Fruit fly (Drosophila melanogaster) whole organism, embryonic: ENCODE results near the gene Snx27.

Experiments
- Aef1 ChIP-seq: fragments of 200-800 bp; sonication (Bioruptor generic); IDR thresholded peaks from 3 replicates; pipeline ENCODE4 v1.3.6; 2022; ENCODE audit warnings: missing biosample characterization, missing genetic modification characterization
- Atf-2 ChIP-seq: fragments of 200-800 bp; sonication (Bioruptor generic); optimal IDR thresholded peaks from 2 replicates; lab custom pipeline; 2016; ENCODE audit warnings: missing biosample characterization, missing genetic modification characterization
- CG10267 ChIP-seq: fragments of 200-800 bp; sonication (Bioruptor generic); optimal IDR thresholded peaks from 2 replicates; lab custom pipeline; 2018; ENCODE audit warnings: missing biosample characterization, mild to moderate bottlenecking, missing genetic modification characterization, moderate library complexity
- CG10959 ChIP-seq: fragments of 200-800 bp; sonication (Bioruptor generic); IDR thresholded peaks from 2 replicates; pipeline ENCODE4 v1.3.6; 2022; ENCODE audit warnings: missing biosample characterization, missing genetic modification characterization
- CG11247 ChIP-seq: fragments of 200-800 bp; sonication (Bioruptor generic); IDR thresholded peaks from 2 replicates; pipeline ENCODE4 v1.3.6; 2022; ENCODE audit warnings: missing biosample characterization, missing genetic modification characterization
- CG12155 ChIP-seq: fragments of 200-800 bp; sonication (Bioruptor generic); optimal IDR thresholded peaks from 3 replicates; lab custom pipeline; 2016; ENCODE audit warnings: missing biosample characterization, missing genetic modification characterization
- CG12219 ChIP-seq: fragments of 200-800 bp; sonication (Bioruptor generic); optimal IDR thresholded peaks from 3 replicates; lab custom pipeline; 2018; ENCODE audit warnings: missing biosample characterization, mild to moderate bottlenecking, missing genetic modification characterization
- CG12659 ChIP-seq: fragments of 200-800 bp; sonication (Bioruptor generic); optimal IDR thresholded peaks from 3 replicates; lab custom pipeline; 2017; ENCODE audit warnings: mild to moderate bottlenecking, missing biosample characterization, missing genetic modification reagents, missing genetic modification characterization
- CG14441 ChIP-seq: fragments of 200-800 bp; sonication (Bioruptor generic); IDR thresholded peaks from 2 replicates; pipeline ENCODE4 v1.3.6; 2022; ENCODE audit warnings: missing biosample characterization, missing genetic modification characterization
- CG18476 ChIP-seq: fragments of 200-800 bp; sonication (Bioruptor generic); optimal IDR thresholded peaks from 2 replicates; lab custom pipeline; 2016; ENCODE audit warnings: missing biosample characterization, mild to moderate bottlenecking, missing genetic modification characterization
- CG2202 ChIP-seq: fragments of 200-800 bp; sonication (Bioruptor generic); optimal IDR thresholded peaks from 2 replicates; lab custom pipeline; 2018; ENCODE audit warnings: missing biosample characterization, mild to moderate bottlenecking, missing genetic modification characterization
- CG30020 ChIP-seq: fragments of 200-800 bp; optimal IDR thresholded peaks from 2 replicates; lab custom pipeline; 2019; ENCODE audit warnings: missing biosample characterization, mild to moderate bottlenecking, missing genetic modification characterization, moderate library complexity
- CG31441 ChIP-seq: fragments of 200-800 bp; sonication (Bioruptor generic); IDR thresholded peaks from 2 replicates; pipeline ENCODE4 v1.3.6; 2022; ENCODE audit warnings: missing biosample characterization, missing genetic modification characterization
- CG6654 ChIP-seq: fragments of 200-800 bp; sonication (Bioruptor generic); optimal IDR thresholded peaks from 2 replicates; lab custom pipeline; 2017; ENCODE audit warnings: missing biosample characterization, mild to moderate bottlenecking, missing genetic modification characterization
- CG9215 ChIP-seq: fragments of 200-800 bp; sonication (Bioruptor generic); IDR thresholded peaks from 2 replicates; pipeline ENCODE4 v1.3.6; 2022; ENCODE audit warnings: missing biosample characterization, missing genetic modification characterization
- CG9932 ChIP-seq: fragments of 200-800 bp; sonication (Bioruptor generic); IDR thresholded peaks from 2 replicates; pipeline ENCODE4 v1.3.6; 2022; ENCODE audit warnings: missing biosample characterization, missing genetic modification characterization
- Dip2 ChIP-seq: fragments of 200-800 bp; sonication (Bioruptor generic); IDR thresholded peaks from 2 replicates; pipeline ENCODE4 v1.3.6; 2022; ENCODE audit warnings: missing biosample characterization, missing genetic modification characterization
- GATAe ChIP-seq: fragments of 200-800 bp; sonication (Bioruptor generic); conservative IDR thresholded peaks from 2 replicates; pipeline ENCODE4 v1.3.6; 2022; ENCODE audit warnings: missing biosample characterization, missing genetic modification characterization
- HmgD ChIP-seq: fragments of 200-800 bp; sonication (Bioruptor generic); optimal IDR thresholded peaks from 3 replicates; lab custom pipeline; 2016; ENCODE audit warnings: missing biosample characterization, missing genetic modification characterization
- Hmr ChIP-seq: fragments of 200-800 bp; sonication (Bioruptor generic); optimal IDR thresholded peaks from 3 replicates; lab custom pipeline; 2017; ENCODE audit warnings: mild to moderate bottlenecking, missing biosample characterization, missing genetic modification reagents, missing genetic modification characterization
- Hr39 ChIP-seq: fragments of >200 bp; optimal IDR thresholded peaks from 2 replicates; lab custom pipeline; 2017
- Hr51 ChIP-seq, 2 experiments: fragments of 200-800 bp; sonication (Bioruptor generic); optimal IDR thresholded peaks; 2 replicates in 1 of 2; 3 replicates in 1 of 2; lab custom pipeline; 2016 to 2018; ENCODE audit warnings: missing biosample characterization in 2 of 2, missing genetic modification characterization in 2 of 2, mild to moderate bottlenecking in 1 of 2, moderate library complexity in 1 of 2
- Hr78 ChIP-seq, 2 experiments: fragments of 200-800 bp in 1 of 2; fragments of >200 bp in 1 of 2; sonication (Bioruptor generic) in 1 of 2; optimal IDR thresholded peaks; 2 replicates each; lab custom pipeline; 2017 to 2019; ENCODE audit warnings: missing biosample characterization in 2 of 2, missing genetic modification characterization in 2 of 2, mild to moderate bottlenecking in 1 of 2, moderate library complexity in 1 of 2
- Lhr ChIP-seq: fragments of 200-800 bp; sonication (Bioruptor generic); optimal IDR thresholded peaks from 3 replicates; lab custom pipeline; 2017; ENCODE audit warnings: mild to moderate bottlenecking, missing biosample characterization, missing genetic modification reagents, missing genetic modification characterization
- NC2α ChIP-seq: fragments of 200-800 bp; sonication (Bioruptor generic); optimal IDR thresholded peaks from 2 replicates; lab custom pipeline; 2016; ENCODE audit warnings: missing biosample characterization, missing genetic modification characterization
- Six4 ChIP-seq: fragments of 200-800 bp; sonication (Bioruptor generic); optimal IDR thresholded peaks from 2 replicates; lab custom pipeline; 2016; ENCODE audit warnings: missing biosample characterization, missing genetic modification characterization
- Trl ChIP-seq, 3 experiments: fragments of >200 bp in 2 of 3; fragments of 200-800 bp in 1 of 3; sonication (Bioruptor generic) in 1 of 3; optimal IDR thresholded peaks; 2 replicates in 1 of 3; 3 replicates in 2 of 3; lab custom pipeline; 2016 to 2017; ENCODE audit warnings: missing biosample characterization in 1 of 3, missing genetic modification characterization in 1 of 3
- ab ChIP-seq: fragments of 200-800 bp; sonication (Bioruptor generic); optimal IDR thresholded peaks from 2 replicates; lab custom pipeline; 2016; ENCODE audit warnings: missing biosample characterization, missing genetic modification characterization
- ash1 ChIP-seq: fragments of 200-800 bp; sonication (Bioruptor generic); optimal IDR thresholded peaks from 2 replicates; lab custom pipeline; 2018; ENCODE audit warnings: missing biosample characterization, mild to moderate bottlenecking, missing genetic modification characterization
- bbx ChIP-seq: fragments of 200-800 bp; sonication (Bioruptor generic); IDR thresholded peaks from 2 replicates; pipeline ENCODE4 v1.3.6; 2022; ENCODE audit warnings: missing biosample characterization, missing genetic modification characterization; ENCODE audit not compliant: partially characterized antibody
- ci ChIP-seq: fragments of 200-800 bp; sonication (Bioruptor generic); IDR thresholded peaks from 3 replicates; pipeline ENCODE4 v1.3.6; 2022; ENCODE audit warnings: missing biosample characterization, missing genetic modification characterization
- da ChIP-seq: fragments of 200-800 bp; sonication (Bioruptor generic); optimal IDR thresholded peaks from 2 replicates; lab custom pipeline; 2016; ENCODE audit warnings: missing biosample characterization, missing genetic modification characterization
- dysf ChIP-seq: fragments of 200-800 bp; sonication (Bioruptor generic); IDR thresholded peaks from 3 replicates; pipeline ENCODE4 v1.3.6; 2022; ENCODE audit warnings: missing biosample characterization, missing genetic modification characterization
- fd96Cb ChIP-seq: fragments of 200-800 bp; sonication (Bioruptor generic); optimal IDR thresholded peaks from 2 replicates; lab custom pipeline; 2018; ENCODE audit warnings: missing biosample characterization, mild to moderate bottlenecking, missing genetic modification characterization, moderate library complexity
- gsb-n ChIP-seq: fragments of 200-800 bp; sonication (Bioruptor generic); optimal IDR thresholded peaks from 3 replicates; lab custom pipeline; 2018; ENCODE audit warnings: missing biosample characterization, mild to moderate bottlenecking, missing genetic modification characterization
- ken ChIP-seq: fragments of 200-800 bp; sonication (Bioruptor generic); IDR thresholded peaks from 3 replicates; pipeline ENCODE4 v1.3.6; 2022; ENCODE audit warnings: missing biosample characterization, missing genetic modification characterization
- kni ChIP-seq: fragments of 200-800 bp; sonication (Bioruptor generic); optimal IDR thresholded peaks from 3 replicates; lab custom pipeline; 2017; ENCODE audit warnings: mild to moderate bottlenecking, missing biosample characterization, missing genetic modification reagents, missing genetic modification characterization
- lilli ChIP-seq: fragments of 200-800 bp; sonication (Bioruptor generic); optimal IDR thresholded peaks from 3 replicates; lab custom pipeline; 2016; ENCODE audit warnings: missing biosample characterization, missing genetic modification characterization
- luna ChIP-seq: fragments of 200-800 bp; sonication (Bioruptor generic); optimal IDR thresholded peaks from 2 replicates; lab custom pipeline; 2016; ENCODE audit warnings: missing biosample characterization, missing genetic modification characterization
- nerfin-2 ChIP-seq: fragments of 200-800 bp; sonication (Bioruptor generic); IDR thresholded peaks from 2 replicates; pipeline ENCODE4 v1.3.6; 2022; ENCODE audit warnings: missing biosample characterization, missing genetic modification characterization; ENCODE audit not compliant: partially characterized antibody
- pan ChIP-seq, 4 experiments: fragments of >200 bp in 3 of 4; fragments of 200-800 bp in 1 of 4; sonication (Bioruptor generic) in 1 of 4; optimal IDR thresholded peaks in 3 of 4; IDR thresholded peaks in 1 of 4; 2 replicates each; pipeline versions ENCODE4 v1.3.6 to Lab custom; 2017 to 2022; ENCODE audit warnings: missing biosample characterization in 2 of 4, missing genetic modification characterization in 2 of 4, mixed read lengths in 1 of 4
- phol ChIP-seq: fragments of 200-800 bp; sonication (Bioruptor generic); optimal IDR thresholded peaks from 3 replicates; lab custom pipeline; 2018; ENCODE audit warnings: missing biosample characterization, mild to moderate bottlenecking, missing genetic modification characterization, moderate library complexity
- pita ChIP-seq: fragments of 200-800 bp; sonication (Bioruptor generic); optimal IDR thresholded peaks from 2 replicates; lab custom pipeline; 2017; ENCODE audit warnings: missing biosample characterization, mild to moderate bottlenecking, missing genetic modification characterization
- pum ChIP-seq: fragments of 200-800 bp; sonication (Bioruptor generic); optimal IDR thresholded peaks from 2 replicates; lab custom pipeline; 2016; ENCODE audit warnings: missing biosample characterization, missing genetic modification characterization
- salm ChIP-seq: fragments of 200-800 bp; sonication (Bioruptor generic); optimal IDR thresholded peaks from 2 replicates; lab custom pipeline; 2018; ENCODE audit warnings: missing biosample characterization, mild to moderate bottlenecking, missing genetic modification characterization
- schlank ChIP-seq: fragments of 200-800 bp; sonication (Bioruptor generic); optimal IDR thresholded peaks from 2 replicates; lab custom pipeline; 2018; ENCODE audit warnings: missing biosample characterization, mild to moderate bottlenecking, missing genetic modification characterization
- sim ChIP-seq: fragments of 200-800 bp; sonication (Bioruptor generic); IDR thresholded peaks from 2 replicates; pipeline ENCODE4 v1.3.6; 2022; ENCODE audit warnings: missing biosample characterization, missing genetic modification characterization
- slp2 ChIP-seq: fragments of 200-800 bp; sonication (Bioruptor generic); optimal IDR thresholded peaks from 2 replicates; lab custom pipeline; 2016; ENCODE audit warnings: missing biosample characterization, missing genetic modification characterization
- so ChIP-seq: fragments of 200-800 bp; sonication (Bioruptor generic); IDR thresholded peaks from 3 replicates; pipeline ENCODE4 v1.3.6; 2022; ENCODE audit warnings: missing biosample characterization, missing genetic modification characterization
- toy ChIP-seq: fragments of 200-800 bp; sonication (Bioruptor generic); IDR thresholded peaks from 2 replicates; pipeline ENCODE4 v1.3.6; 2022; ENCODE audit warnings: missing biosample characterization, missing genetic modification characterization
- zfh2 ChIP-seq: fragments of 200-800 bp; sonication (Bioruptor generic); optimal IDR thresholded peaks from 2 replicates; lab custom pipeline; 2016; ENCODE audit warnings: missing biosample characterization, missing genetic modification characterization

Gene Snx27

DNA sequence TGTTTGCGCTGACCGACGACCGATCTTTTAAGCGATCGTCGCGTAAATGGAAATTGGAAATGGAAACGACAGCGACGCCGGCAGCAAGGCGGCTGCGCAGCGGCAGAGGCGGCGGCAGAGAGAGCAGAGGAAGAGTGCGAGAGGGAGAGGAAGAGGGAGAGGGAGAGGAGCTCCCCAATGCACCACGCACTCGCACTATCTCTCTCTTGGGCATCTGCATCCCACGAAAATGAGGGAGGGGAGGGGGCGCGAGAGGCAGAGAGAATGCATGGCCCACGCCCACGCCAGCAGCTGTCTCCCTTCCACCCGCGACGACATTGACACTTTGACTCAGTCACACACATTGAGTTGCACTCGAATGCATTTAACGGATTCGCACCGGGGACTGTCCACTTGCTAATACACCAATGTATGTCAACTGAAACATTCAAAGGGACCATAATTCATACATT is 32.9 kb upstream of the Snx27 start, which contains the start of gene CG3097 (continued):
- TF ChIP-seq lilli (GFP tag; lab: Kevin White, UChicago) (no peak), ken (GFP tag; lab: Robert Waterston, UW) (0 out of 3 replicates have a peak, but pooled peaks have one; percentile 28), pum (GFP tag; lab: Kevin White, UChicago) (no peak), CG31441 (GFP tag; lab: Robert Waterston, UW) (no peak), sim (GFP tag; lab: Robert Waterston, UW) (no peak), Six4 (no peak), CG30020 (tag; lab: Kevin White, UChicago) (no peak), CG2202 (tag; lab: Kevin White, UChicago) (no peak), phol (tag; lab: Kevin White, UChicago) (no peak), CG18476 (GFP tag; lab: Kevin White, UChicago) (no peak), Hr51 (GFP tag; optimal IDR thresholded peaks at IDR 0.05; lab: Kevin White, UChicago) (no peak), schlank (tag; lab: Kevin White, UChicago) (no peak), salm (tag; lab: Kevin White, UChicago) (no peak), CG14441 (GFP tag; lab: Robert Waterston, UW) (no peak), Dip2 (GFP tag; lab: Robert Waterston, UW) (no peak), kni (peak; percentile 74), CG10959 (GFP tag; lab: Robert Waterston, UW) (no peak), zfh2 (GFP tag; lab: Kevin White, UChicago) (no peak), ab (no peak), slp2 (no peak), ash1 (GFP tag; lab: Kevin White, UChicago) (no peak), CG12155 (GFP tag; lab: Kevin White, UChicago) (no peak), Aef1 (GFP tag; lab: Robert Waterston, UW) (no peak), GATAe (GFP tag; lab: Robert Waterston, UW) (no peak), CG6654 (GFP tag; lab: Kevin White, UChicago) (no peak), Trl (optimal IDR thresholded peaks at IDR 0.05; lab: Kevin White, UChicago) (peak; percentile 11 to 91), Trl (GFP tag; optimal IDR thresholded peaks at IDR 0.05; lab: Kevin White, UChicago) (no peak), ci (peak; percentile 55; the same call in 2 of the 3 replicates), toy (GFP tag; lab: Robert Waterston, UW) (no peak), dysf (GFP tag; lab: Robert Waterston, UW) (no peak), Lhr (GFP tag; lab: Kevin White, UChicago) (no peak), CG9215 (GFP tag; lab: Robert Waterston, UW) (no peak), CG12659 (no peak), CG11247 (GFP tag; lab: Robert Waterston, UW) (no peak), da (no peak), Hr39 (lab: Kevin White, UChicago) (no peak), Hmr (GFP tag; lab: Kevin White, UChicago) (no peak), CG9932 (GFP tag; lab: Robert Waterston, UW) (no peak), bbx (GFP tag; lab: Robert Waterston, UW) (peak; percentile 61), Hr78 (GFP tag; optimal IDR thresholded peaks at IDR 0.05; lab: Kevin White, UChicago) (peak in 1 of 2 experiments; percentile 40), NC2α (no peak), pan (optimal IDR thresholded peaks at IDR 0.05; lab: Kevin White, UChicago) (no peak), pan (GFP tag; optimal IDR thresholded peaks at IDR 0.05 in 1 of 2, IDR thresholded peaks at IDR 0.05 in 1 of 2) (no peak), gsb-n (tag; lab: Kevin White, UChicago) (peak; percentile 7), so (no peak), Atf-2 (GFP tag; lab: Kevin White, UChicago) (no peak), pita (GFP tag; lab: Kevin White, UChicago) (no peak), nerfin-2 (GFP tag; lab: Robert Waterston, UW) (0 out of 2 replicates have a peak, but pooled peaks have one; percentile 8), luna (GFP tag; lab: Kevin White, UChicago) (no peak), HmgD (GFP tag; lab: Kevin White, UChicago) (peak; percentile 6), CG10267 (tag; lab: Kevin White, UChicago) (no peak), fd96Cb (tag; lab: Kevin White, UChicago) (no peak), CG12219 (GFP tag; lab: Kevin White, UChicago) (no peak)
